Worm (Caenorhabditis elegans) whole organism, L2 larva: ENCODE measurements around the gene dcs-1.

Experiments used
- C34F6.9 ChIP-seq: fragments of 150-350 bp; optimal IDR thresholded peaks from 2 replicates; lab custom pipeline; 2014; ENCODE audit warnings: missing biosample characterization, missing genetic modification characterization
- F13H6.1 ChIP-seq: sonication (generic microtip); optimal IDR thresholded peaks from 2 replicates; lab custom pipeline; 2016; ENCODE audit warnings: missing genetic modification characterization, missing compliant biosample characterization
- ZK546.5 ChIP-seq: sonication (generic microtip); optimal IDR thresholded peaks from 2 replicates; lab custom pipeline; 2017; ENCODE audit warnings: missing biosample characterization, missing genetic modification characterization
- alr-1 ChIP-seq: fragments of 150-350 bp; optimal IDR thresholded peaks from 2 replicates; lab custom pipeline; 2014; ENCODE audit warnings: missing biosample characterization, missing genetic modification characterization
- ama-1 ChIP-seq: fragments of 150-350 bp; optimal IDR thresholded peaks from 2 replicates; lab custom pipeline; 2018; ENCODE audit warnings: inconsistent platforms
- ceh-16 ChIP-seq: fragments of 150-350 bp; optimal IDR thresholded peaks from 2 replicates; lab custom pipeline; 2014; ENCODE audit warnings: missing biosample characterization, missing genetic modification characterization
- ceh-82 ChIP-seq: fragments of 150-350 bp; optimal IDR thresholded peaks from 2 replicates; lab custom pipeline; 2014; ENCODE audit warnings: missing biosample characterization, missing genetic modification characterization
- crh-2 ChIP-seq: sonication (generic microtip); optimal IDR thresholded peaks from 2 replicates; lab custom pipeline; 2017; ENCODE audit warnings: missing biosample characterization, missing genetic modification characterization
- egl-27 ChIP-seq: sonication (generic microtip); optimal IDR thresholded peaks from 3 replicates; lab custom pipeline; 2017; ENCODE audit warnings: missing biosample characterization, missing genetic modification reagents, missing genetic modification characterization
- elt-1 ChIP-seq: fragments of 150-350 bp; optimal IDR thresholded peaks from 2 replicates; lab custom pipeline; 2014; ENCODE audit warnings: missing biosample characterization, missing genetic modification characterization
- elt-3 ChIP-seq: sonication (generic microtip); optimal IDR thresholded peaks from 2 replicates; lab custom pipeline; 2017; ENCODE audit warnings: missing biosample characterization, missing genetic modification characterization
- fos-1 ChIP-seq: fragments of 150-350 bp; optimal IDR thresholded peaks from 2 replicates; lab custom pipeline; 2014; ENCODE audit warnings: missing biosample characterization, missing genetic modification characterization
- gmeb-1 ChIP-seq: fragments of 150-350 bp; optimal IDR thresholded peaks from 2 replicates; lab custom pipeline; 2014; ENCODE audit warnings: missing biosample characterization, missing genetic modification characterization
- lin-11 ChIP-seq: fragments of 150-350 bp; sonication (generic microtip); optimal IDR thresholded peaks from 2 replicates; lab custom pipeline; 2014; ENCODE audit warnings: missing biosample characterization, missing genetic modification characterization, inconsistent platforms, mixed read lengths
- lin-13 ChIP-seq: fragments of 150-350 bp; optimal IDR thresholded peaks from 2 replicates; lab custom pipeline; 2014; ENCODE audit warnings: missing biosample characterization, missing genetic modification reagents, missing genetic modification characterization
- lsy-2 ChIP-seq, 2 experiments: fragments of 150-350 bp in 1 of 2; sonication (generic microtip) in 1 of 2; optimal IDR thresholded peaks; 2 replicates each; lab custom pipeline; 2014 to 2017; ENCODE audit warnings: missing biosample characterization in 2 of 2, missing genetic modification characterization in 2 of 2
- mab-5 ChIP-seq: fragments of 150-350 bp; optimal IDR thresholded peaks from 2 replicates; lab custom pipeline; 2014; ENCODE audit warnings: missing biosample characterization, missing genetic modification characterization
- nhr-10 ChIP-seq: sonication (generic microtip); optimal IDR thresholded peaks from 2 replicates; lab custom pipeline; 2017; ENCODE audit warnings: missing biosample characterization, missing genetic modification characterization
- nhr-11 ChIP-seq: fragments of 150-350 bp; optimal IDR thresholded peaks from 2 replicates; lab custom pipeline; 2014; ENCODE audit warnings: missing biosample characterization, missing genetic modification characterization
- nhr-12 ChIP-seq: fragments of 150-350 bp; optimal IDR thresholded peaks from 2 replicates; lab custom pipeline; 2014; ENCODE audit warnings: missing biosample characterization, missing genetic modification characterization
- nhr-129 ChIP-seq: fragments of 150-350 bp; optimal IDR thresholded peaks from 2 replicates; lab custom pipeline; 2014; ENCODE audit warnings: missing biosample characterization, missing genetic modification characterization
- nhr-21 ChIP-seq: fragments of 150-350 bp; optimal IDR thresholded peaks from 2 replicates; lab custom pipeline; 2014; ENCODE audit warnings: missing biosample characterization, missing genetic modification characterization
- nhr-23 ChIP-seq: fragments of 150-350 bp; optimal IDR thresholded peaks from 2 replicates; lab custom pipeline; 2014; ENCODE audit warnings: missing biosample characterization, missing genetic modification reagents, missing genetic modification characterization
- nhr-237 ChIP-seq: fragments of 150-350 bp; optimal IDR thresholded peaks from 2 replicates; lab custom pipeline; 2014; ENCODE audit warnings: missing biosample characterization, missing genetic modification characterization
- nhr-25 ChIP-seq: fragments of 150-350 bp; sonication (generic microtip); optimal IDR thresholded peaks from 3 replicates; lab custom pipeline; 2014; ENCODE audit warnings: missing biosample characterization, missing genetic modification characterization
- nhr-6 ChIP-seq: fragments of 150-350 bp; optimal IDR thresholded peaks from 2 replicates; lab custom pipeline; 2014; ENCODE audit warnings: missing biosample characterization, missing genetic modification characterization
- sem-4 ChIP-seq: fragments of 150-350 bp; optimal IDR thresholded peaks from 2 replicates; lab custom pipeline; 2014; ENCODE audit warnings: missing biosample characterization, missing genetic modification reagents, missing genetic modification characterization
- skn-1 ChIP-seq: sonication (generic microtip); optimal IDR thresholded peaks from 2 replicates; lab custom pipeline; 2017; ENCODE audit warnings: missing biosample characterization, missing genetic modification characterization
- sma-3 ChIP-seq: sonication (generic microtip); optimal IDR thresholded peaks from 2 replicates; lab custom pipeline; 2016; ENCODE audit warnings: missing genetic modification reagents, missing genetic modification characterization, missing compliant biosample characterization
- sma-9 ChIP-seq, 2 experiments: fragments of 150-350 bp in 1 of 2; sonication (generic microtip) in 1 of 2; optimal IDR thresholded peaks; 2 replicates each; lab custom pipeline; 2014 to 2016; ENCODE audit warnings: missing genetic modification characterization in 2 of 2, mild to moderate bottlenecking in 1 of 2, missing biosample characterization in 1 of 2, missing compliant biosample characterization in 1 of 2, missing genetic modification reagents in 1 of 2, moderate library complexity in 1 of 2
- snpc-4 ChIP-seq: fragments of 150-350 bp; optimal IDR thresholded peaks from 2 replicates; lab custom pipeline; 2014; ENCODE audit warnings: missing biosample characterization, missing genetic modification characterization
- unc-39 ChIP-seq: fragments of 150-350 bp; optimal IDR thresholded peaks from 2 replicates; lab custom pipeline; 2014; ENCODE audit warnings: missing biosample characterization, missing genetic modification characterization
- unc-55 ChIP-seq: fragments of 150-350 bp; sonication (generic microtip); optimal IDR thresholded peaks from 3 replicates; lab custom pipeline; 2014; ENCODE audit warnings: missing biosample characterization, missing genetic modification reagents, missing genetic modification characterization
- unc-62 ChIP-seq: fragments of 150-350 bp; optimal IDR thresholded peaks from 2 replicates; lab custom pipeline; 2014; ENCODE audit warnings: missing biosample characterization, missing genetic modification reagents, missing genetic modification characterization
- ztf-11 ChIP-seq: sonication (generic microtip); optimal IDR thresholded peaks from 2 replicates; lab custom pipeline; 2017; ENCODE audit warnings: missing biosample characterization, missing genetic modification characterization
- ztf-4 ChIP-seq: fragments of 150-350 bp; optimal IDR thresholded peaks from 2 replicates; lab custom pipeline; 2014; ENCODE audit warnings: missing biosample characterization, missing genetic modification characterization

The dcs-1 gene

ce11 chrV:20105210-20105793, 14.8 kb upstream of the dcs-1 start:
- no peak for TF ChIP-seq elt-1 (tag; lab: Kevin White, UChicago)
- no peak for TF ChIP-seq lin-13 (GFP tag; lab: Kevin White, UChicago)
- no peak for TF ChIP-seq nhr-12 (tag; lab: Kevin White, UChicago)
- no peak for TF ChIP-seq gmeb-1 (tag; lab: Kevin White, UChicago)
- TF ChIP-seq nhr-237 (tag; lab: Kevin White, UChicago), result no peak
- TF ChIP-seq ztf-11 (tag; lab: Kevin White, UChicago), result no peak
- TF ChIP-seq unc-39 (tag; lab: Kevin White, UChicago), result no peak
- TF ChIP-seq egl-27, result no peak
- no peak for TF ChIP-seq crh-2
- TF ChIP-seq skn-1 (tag; lab: Kevin White, UChicago), result no peak
- TF ChIP-seq nhr-23, result no peak
- TF ChIP-seq mab-5 (tag; lab: Kevin White, UChicago), result no peak
- no peak for TF ChIP-seq unc-55 (GFP tag; lab: Kevin White, UChicago)
- no peak for TF ChIP-seq ZK546.5
- TF ChIP-seq ceh-16 (tag; lab: Kevin White, UChicago), result no peak
- no peak for TF ChIP-seq nhr-25

ce11 chrV:20104417-20104816, 13.9 kb upstream of the dcs-1 start:
- TF ChIP-seq ZK546.5 (no peak), sma-9 (GFP tag; optimal IDR thresholded peaks at IDR 0.05; lab: Kevin White, UChicago) (no peak), sma-9 (tag; optimal IDR thresholded peaks at IDR 0.05; lab: Kevin White, UChicago) (no peak), nhr-10 (tag; lab: Kevin White, UChicago) (no peak), lin-13 (GFP tag; lab: Kevin White, UChicago) (no peak), ama-1 (lab: Kevin White, UChicago) (no peak), alr-1 (no peak), sma-3 (no peak), nhr-21 (tag; lab: Kevin White, UChicago) (no peak), ztf-4 (no peak), nhr-129 (tag; lab: Kevin White, UChicago) (no peak), ceh-82 (tag; lab: Kevin White, UChicago) (no peak), nhr-25 (no peak), skn-1 (tag; lab: Kevin White, UChicago) (no peak), snpc-4 (no peak), nhr-23 (no peak), lin-11 (tag; lab: Kevin White, UChicago) (no peak), nhr-11 (tag; lab: Kevin White, UChicago) (no peak), F13H6.1 (tag; lab: Kevin White, UChicago) (no peak), gmeb-1 (tag; lab: Kevin White, UChicago) (no peak), fos-1 (tag; lab: Kevin White, UChicago) (no peak)

- TF ChIP-seq nhr-6 (tag; lab: Kevin White, UChicago), result no peak
- peak; percentile 6 for TF ChIP-seq unc-55 (GFP tag; lab: Kevin White, UChicago)
- TF ChIP-seq, all 48 proteins: peak for 1
Observed at ce11 chrV:20097164-20097563, 6.6 kb upstream of the dcs-1 start.

ce11 chrV:20094908-20095307, 4.4 kb upstream of the dcs-1 start, which contains the start of gene nlp-69:
Gene nlp-69, minus strand, starts transcription at chrV:20095008.
- no peak for TF ChIP-seq crh-2
- TF ChIP-seq fos-1 (tag; lab: Kevin White, UChicago), result no peak
- no peak for TF ChIP-seq nhr-25
- no peak for TF ChIP-seq lsy-2 (tag; optimal IDR thresholded peaks at IDR 0.05; lab: Kevin White, UChicago)
- TF ChIP-seq nhr-23, result no peak
- TF ChIP-seq mab-5 (tag; lab: Kevin White, UChicago), result no peak
- no peak for TF ChIP-seq sem-4 (tag; lab: Kevin White, UChicago)
- no peak for TF ChIP-seq egl-27
- no peak for TF ChIP-seq C34F6.9 (tag; lab: Kevin White, UChicago)
- TF ChIP-seq nhr-12 (tag; lab: Kevin White, UChicago), result no peak
- no peak for TF ChIP-seq lin-11 (tag; lab: Kevin White, UChicago)
- no peak for TF ChIP-seq ceh-16 (tag; lab: Kevin White, UChicago)
- TF ChIP-seq nhr-10 (tag; lab: Kevin White, UChicago), result no peak
- TF ChIP-seq F13H6.1 (tag; lab: Kevin White, UChicago), result no peak
- no peak for TF ChIP-seq ZK546.5
- no peak for TF ChIP-seq elt-3 (tag; lab: Kevin White, UChicago)
- no peak for TF ChIP-seq unc-62
- no peak for TF ChIP-seq ama-1 (lab: Kevin White, UChicago)
